Worm (Caenorhabditis elegans): ENCODE measurements around the gene F53B1.2.

The F53B1.2 gene

DNA sequence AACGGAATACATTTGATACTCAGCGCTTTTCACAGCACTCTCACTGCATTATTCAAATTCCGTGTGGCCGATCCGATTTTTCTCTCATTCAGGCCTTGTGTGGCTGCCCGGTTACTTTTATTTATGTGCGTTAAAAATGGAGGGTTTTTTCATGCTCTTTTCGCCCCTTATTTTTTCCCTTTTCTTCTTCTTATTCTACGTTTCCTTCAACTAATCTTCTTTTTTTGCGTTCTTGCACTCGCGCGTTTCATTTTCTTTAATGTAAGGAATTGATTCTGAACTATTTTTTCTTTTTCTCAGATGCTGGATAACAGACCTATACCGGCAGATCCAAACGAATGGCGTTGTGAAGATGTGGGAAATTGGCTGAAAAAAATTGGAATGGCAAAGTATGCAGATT, at the start of gene F53B1.2:
Gene F53B1.2 (plus strand): TSS at position 301 of the 400 bp plus-strand sequence.
- no peak for TF ChIP-seq unc-62 (GFP tag; optimal IDR thresholded peaks at IDR 0.05)

DNA sequence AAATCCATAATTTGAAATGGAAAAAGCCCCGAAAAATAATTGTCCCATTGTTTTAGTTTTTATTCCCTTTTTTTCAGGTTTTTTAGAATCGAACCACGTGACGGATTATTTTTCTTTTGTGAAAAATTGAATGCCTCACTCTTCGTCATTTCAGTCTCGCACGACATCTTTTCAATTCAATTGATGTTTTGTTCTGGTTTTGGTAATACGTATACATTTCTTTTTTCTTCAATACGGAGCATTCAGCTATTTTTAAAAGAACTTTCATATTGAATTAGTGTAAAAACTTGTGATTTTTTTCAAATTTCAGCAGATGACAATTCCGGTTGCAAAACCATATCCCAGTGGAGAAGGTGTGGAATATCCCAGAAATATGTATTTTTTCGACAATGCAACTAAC, 44.1 kb upstream of the F53B1.2 start, which contains the start of gene F49H12.7:
Gene F49H12.7 (plus strand): TSS at position 301 of the 400 bp plus-strand sequence.
- no peak for TF ChIP-seq unc-62 (GFP tag; optimal IDR thresholded peaks at IDR 0.05)

DNA sequence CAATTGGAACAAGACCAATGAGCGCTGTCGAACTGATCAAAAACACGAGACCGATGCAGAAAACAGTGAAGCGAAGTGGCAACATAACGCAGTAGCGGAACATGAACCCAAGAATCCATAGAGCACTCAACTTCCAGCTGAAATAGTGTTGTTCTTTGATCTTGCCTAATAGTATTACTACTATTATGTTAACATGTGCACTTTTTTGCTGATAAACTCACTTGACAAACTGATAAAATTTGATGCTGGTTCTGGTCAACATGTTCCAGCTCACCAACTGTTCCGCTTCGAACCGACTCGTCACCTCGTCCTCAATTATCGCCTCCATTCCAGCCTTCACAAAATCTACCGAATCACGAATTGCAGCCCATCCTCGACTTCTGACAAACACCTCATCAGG, 40.5 kb upstream of the F53B1.2 start:
- no peak for TF ChIP-seq unc-62 (GFP tag; optimal IDR thresholded peaks at IDR 0.05)

DNA sequence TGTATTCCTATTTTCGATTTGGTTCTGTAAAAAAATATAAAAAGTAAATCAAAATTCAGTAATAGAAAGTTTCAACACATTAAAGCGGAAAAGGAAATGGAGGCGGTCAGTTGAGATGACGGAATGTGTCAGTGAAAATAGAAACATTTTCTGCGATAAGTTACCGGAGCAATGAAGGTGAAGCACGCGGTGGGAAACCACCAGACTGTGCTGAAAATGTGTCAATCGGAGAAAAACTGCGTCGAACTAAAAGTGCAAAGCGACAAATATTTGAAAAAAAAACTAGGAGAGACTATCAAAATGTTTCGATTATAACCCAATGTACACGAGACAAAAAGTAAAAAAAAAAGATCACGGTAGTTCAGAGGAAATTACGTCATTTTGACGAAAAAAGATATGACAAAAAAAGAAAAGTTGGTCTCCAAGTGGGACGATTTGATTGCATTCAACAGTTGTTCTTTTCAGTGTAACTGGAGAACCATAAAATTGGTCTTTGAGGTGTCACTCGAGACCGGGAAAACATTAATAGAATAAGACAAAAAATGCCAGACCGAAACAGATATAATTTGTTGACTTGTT, 38.3 kb upstream of the F53B1.2 start, which contains the start of gene acl-4:
Gene acl-4 (minus strand): TSS at position 27 of the 579 bp plus-strand sequence.
- TF ChIP-seq unc-62 (GFP tag; optimal IDR thresholded peaks at IDR 0.05) = no peak

DNA sequence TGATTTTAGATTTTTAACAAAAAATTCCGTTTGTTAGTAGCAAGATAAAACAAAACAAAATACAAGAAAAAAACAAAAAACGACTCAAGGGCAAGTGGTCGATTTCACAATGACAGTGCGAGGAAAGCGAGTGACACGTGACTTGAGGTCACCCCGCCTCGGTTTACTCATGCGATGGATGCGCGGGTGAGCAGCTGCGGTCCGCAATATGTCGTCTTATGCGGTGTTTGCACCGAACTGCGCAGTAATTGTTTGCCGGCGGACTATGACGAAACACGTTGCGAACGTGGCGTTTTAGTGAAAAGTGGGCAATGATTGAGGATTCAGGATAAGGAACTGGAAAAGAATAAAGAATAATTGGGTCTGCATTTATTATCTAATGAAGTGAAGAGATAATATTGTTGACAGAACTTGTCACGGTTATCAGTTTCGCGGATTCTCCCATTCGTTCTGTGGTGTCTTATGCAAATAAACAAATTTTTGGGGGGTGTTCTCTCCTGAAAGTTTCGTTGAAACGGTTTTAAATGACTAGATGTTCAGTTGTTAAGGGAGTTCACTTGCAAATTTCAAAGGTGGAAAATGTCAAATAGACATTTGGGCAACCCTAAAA, 37.3 kb upstream of the F53B1.2 start:
- TF ChIP-seq unc-62 (GFP tag; optimal IDR thresholded peaks at IDR 0.05) = no peak

DNA sequence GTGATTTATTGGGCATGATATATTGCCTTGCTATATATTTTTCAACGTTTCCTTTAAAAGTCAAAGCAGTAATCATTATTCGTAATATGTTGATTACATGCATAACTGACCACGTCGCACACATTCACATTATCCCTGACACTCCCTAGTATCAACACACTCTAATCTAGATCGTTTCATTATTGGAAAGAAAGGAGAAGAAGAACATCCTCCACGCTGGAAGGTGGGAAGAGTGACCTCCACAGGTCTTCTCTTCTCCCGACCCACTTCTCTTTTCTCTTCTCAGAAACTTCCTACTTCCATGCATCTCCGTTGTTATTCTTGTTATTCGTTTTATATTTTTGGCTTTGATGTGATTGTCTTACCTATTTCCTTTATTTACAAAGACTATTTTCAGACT, 34.7 kb upstream of the F53B1.2 start, which contains the start of gene txdc-12.2:
Gene txdc-12.2 (plus strand): TSS at position 396 of the 400 bp plus-strand sequence.
- TF ChIP-seq unc-62 (GFP tag; optimal IDR thresholded peaks at IDR 0.05) = no peak

DNA sequence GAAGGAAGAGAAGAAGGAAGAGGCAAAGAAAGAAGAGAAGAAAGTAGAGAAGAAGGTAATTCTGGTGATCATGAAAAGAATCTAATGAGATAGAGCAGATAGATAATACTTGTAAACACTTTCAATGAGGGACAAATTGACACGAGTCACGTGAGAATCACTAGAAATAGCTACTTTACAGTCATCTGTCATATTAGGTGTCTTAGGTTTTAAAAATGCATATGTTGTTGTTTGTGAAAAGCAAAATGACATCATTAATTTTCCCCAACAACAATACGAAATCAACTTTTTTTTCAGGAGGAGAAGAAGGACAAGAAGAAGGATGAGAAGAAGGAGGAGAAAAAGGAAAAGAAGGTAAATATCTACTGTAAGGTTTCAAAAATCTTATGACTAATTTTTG, 33.6 kb upstream of the F53B1.2 start:
- no peak for TF ChIP-seq unc-62 (GFP tag; optimal IDR thresholded peaks at IDR 0.05)

DNA sequence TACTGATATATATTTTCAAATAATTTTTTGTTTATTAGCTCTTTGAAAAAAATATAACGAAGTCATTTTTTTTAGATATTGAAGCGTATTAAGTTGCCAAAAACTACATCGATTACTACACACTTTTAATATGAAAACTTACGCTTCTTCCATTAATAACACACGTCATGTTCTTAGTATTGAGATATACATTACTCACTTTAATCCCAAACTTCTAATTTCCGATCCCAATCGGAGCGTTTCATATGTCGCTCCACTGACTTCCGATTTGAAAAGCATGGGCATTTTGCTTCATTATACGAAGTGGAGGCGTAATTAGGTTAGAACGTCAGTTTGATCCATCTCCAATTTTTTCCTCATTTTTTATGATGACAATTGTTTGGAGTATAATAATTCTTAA, 30.0 kb upstream of the F53B1.2 start:
- no peak for TF ChIP-seq unc-62 (GFP tag; optimal IDR thresholded peaks at IDR 0.05)

DNA sequence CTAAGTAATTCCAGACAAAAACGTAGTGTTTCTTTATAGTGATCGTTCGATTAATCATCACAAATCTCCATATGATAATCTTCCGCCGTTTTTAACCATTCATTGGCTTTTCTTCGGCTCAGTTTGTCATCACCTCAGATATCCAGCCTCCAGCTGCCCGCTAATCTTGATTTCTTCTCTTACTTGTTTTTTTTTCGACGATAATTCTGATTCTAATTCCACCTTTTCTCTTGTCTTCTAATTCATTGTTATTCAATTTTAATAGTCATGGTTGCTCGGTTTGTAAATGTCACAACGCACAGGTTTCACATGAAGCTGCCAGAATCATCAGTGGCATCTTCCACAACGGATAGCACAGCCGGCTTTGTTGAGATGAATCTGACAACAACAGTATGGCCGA, 29.2 kb upstream of the F53B1.2 start, which contains the start of gene F49H12.4:
Gene F49H12.4 (plus strand): TSS at position 301 of the 400 bp plus-strand sequence.
- TF ChIP-seq unc-62 (GFP tag; optimal IDR thresholded peaks at IDR 0.05) = no peak

DNA sequence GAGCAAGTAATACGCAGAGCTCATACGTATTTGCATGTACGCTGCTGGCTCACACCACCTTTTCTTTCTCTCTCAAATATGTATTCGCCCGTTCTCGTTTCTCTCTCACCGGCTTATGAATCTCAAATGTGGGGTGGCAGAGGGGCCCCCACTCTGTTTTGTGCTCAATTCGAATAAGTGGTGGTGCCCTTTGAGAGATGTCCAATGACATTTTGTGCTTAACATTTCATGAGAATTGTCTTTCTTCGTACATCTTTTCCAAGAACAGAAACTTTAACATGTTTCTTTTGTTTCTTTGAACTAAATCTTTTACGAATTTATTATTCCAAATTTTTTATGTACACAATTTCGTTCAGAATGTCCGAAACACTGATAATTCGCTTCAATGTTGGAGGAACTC, 24.8 kb upstream of the F53B1.2 start, which contains the start of gene F49H12.3:
Gene F49H12.3 (plus strand): TSS at position 357 of the 400 bp plus-strand sequence.
- no peak for TF ChIP-seq unc-62 (GFP tag; optimal IDR thresholded peaks at IDR 0.05)

DNA sequence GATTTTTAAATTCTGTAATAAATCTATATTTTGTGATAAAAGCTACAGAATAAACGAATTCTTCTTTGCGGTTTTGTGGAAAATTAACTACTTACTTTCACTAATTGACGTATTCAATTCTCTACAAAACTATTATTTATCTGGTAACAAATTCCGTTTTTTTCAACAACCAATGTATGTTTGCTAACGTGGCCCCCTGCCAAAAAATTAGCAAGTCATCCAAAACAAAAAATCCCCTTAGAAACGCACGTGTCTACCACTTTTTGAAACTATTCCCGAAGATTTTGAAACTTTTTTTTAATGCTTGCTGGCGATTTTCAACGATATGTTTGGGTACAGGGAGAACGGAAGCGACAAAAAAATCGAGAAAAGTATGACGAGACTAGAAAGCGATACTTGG, 23.8 kb upstream of the F53B1.2 start, which contains the start of gene F49H12.2:
Gene F49H12.2 (plus strand): TSS at position 301 of the 400 bp plus-strand sequence.
- no peak for TF ChIP-seq unc-62 (GFP tag; optimal IDR thresholded peaks at IDR 0.05)

DNA sequence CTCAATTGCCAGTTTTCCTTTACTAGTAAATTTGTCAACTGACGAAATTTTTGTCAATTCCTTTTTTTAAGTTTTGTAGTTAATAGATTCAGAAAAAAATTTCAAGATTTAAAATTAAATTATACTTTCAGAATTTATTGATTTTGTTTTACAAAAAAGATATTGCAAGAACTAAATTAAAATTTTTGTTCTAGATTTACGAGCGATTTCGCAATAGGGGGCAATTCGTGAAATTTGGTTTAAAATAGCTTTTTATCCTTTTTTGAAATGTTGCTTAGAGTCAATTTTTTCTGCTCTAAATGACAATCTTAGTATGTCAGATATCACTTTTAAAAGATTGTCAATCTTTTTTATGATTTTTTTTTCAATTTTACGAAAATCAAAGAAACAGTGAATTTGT, 23.3 kb upstream of the F53B1.2 start:
- TF ChIP-seq unc-62 (GFP tag; optimal IDR thresholded peaks at IDR 0.05) = no peak

DNA sequence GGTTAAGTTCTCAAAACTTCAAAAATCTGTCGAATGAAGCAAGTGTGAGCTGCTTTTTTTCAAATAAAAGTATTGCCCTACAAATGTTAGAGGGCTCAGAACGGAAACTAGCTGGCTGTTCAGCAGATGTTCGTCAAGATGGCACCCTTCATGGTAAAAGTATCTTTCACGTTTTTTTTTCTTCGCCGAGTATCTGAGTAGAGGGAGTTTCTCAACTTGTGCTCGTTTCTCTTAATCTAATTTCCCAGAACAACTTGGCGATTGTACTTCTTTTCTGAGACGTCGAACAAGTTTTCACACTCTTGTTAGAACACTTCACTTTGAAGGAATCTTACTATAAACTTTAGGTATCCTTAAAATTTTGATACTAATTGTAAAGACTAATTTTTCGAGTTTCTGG, 21.1 kb upstream of the F53B1.2 start:
- TF ChIP-seq unc-62 (GFP tag; optimal IDR thresholded peaks at IDR 0.05) = no peak

DNA sequence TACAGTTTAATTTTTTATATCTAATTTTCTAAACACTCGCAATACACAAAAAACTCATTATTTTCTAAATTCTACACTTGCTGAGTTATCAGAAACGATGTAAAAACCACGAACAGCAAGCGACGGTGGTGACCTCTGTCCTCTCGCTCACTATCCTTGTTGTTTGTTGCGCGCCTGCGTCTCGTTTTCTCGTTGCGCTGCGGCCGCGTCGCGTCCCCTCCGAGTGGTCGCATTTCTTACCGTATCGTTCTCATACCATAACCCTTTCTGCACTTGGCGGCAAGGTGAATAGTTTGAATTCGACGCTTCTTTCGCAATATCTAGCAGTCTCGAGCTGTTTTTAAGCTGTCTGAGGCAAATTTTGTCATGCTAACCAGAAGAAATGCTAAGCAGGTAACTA, 19.3 kb upstream of the F53B1.2 start, which contains the start of gene lsy-2:
Gene lsy-2 (plus strand): TSS at position 271 of the 400 bp plus-strand sequence.
- TF ChIP-seq unc-62 (GFP tag; optimal IDR thresholded peaks at IDR 0.05) = no peak

DNA sequence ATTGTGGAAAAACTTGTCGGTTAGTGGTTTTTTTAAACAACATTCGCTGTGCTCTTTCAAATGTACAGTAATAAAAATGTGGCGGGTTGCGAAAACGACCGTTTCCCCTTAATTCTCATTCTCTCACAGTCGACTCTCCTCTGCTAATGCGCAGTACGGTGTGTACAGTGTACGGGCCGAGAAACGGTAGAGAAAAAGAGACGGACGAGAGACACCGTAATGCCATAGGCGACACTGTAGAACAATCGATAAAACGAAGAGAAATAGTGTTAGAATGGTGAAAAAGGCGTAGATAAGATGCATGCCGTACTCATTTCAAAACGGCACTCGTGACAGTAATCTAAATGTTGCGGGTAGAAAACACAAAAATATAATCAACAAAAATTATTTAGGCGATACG, 18.3 kb upstream of the F53B1.2 start:
- TF ChIP-seq unc-62 (GFP tag; optimal IDR thresholded peaks at IDR 0.05) = no peak

DNA sequence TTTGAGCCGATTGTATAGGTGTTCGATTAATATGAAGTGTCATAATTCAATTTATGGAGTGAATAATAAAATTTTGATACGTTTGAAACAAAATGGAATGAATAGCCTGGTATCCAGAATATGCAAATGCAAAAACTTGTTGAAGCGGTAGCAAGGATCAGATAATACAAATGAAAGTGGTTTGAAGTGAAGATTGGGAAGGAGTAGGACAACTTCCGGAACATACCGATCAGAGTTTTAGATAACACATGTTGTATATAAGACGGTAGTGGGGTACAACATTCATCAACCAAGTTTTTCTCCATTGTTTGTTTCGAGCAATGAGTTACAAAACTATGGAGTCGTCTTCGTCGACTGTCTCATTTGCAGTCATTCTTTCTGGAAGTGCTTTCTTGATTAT, 15.6 kb upstream of the F53B1.2 start, which contains the start of gene col-164:
Gene col-164 (plus strand): TSS at position 301 of the 400 bp plus-strand sequence.
- TF ChIP-seq unc-62 (GFP tag; optimal IDR thresholded peaks at IDR 0.05) = no peak

DNA sequence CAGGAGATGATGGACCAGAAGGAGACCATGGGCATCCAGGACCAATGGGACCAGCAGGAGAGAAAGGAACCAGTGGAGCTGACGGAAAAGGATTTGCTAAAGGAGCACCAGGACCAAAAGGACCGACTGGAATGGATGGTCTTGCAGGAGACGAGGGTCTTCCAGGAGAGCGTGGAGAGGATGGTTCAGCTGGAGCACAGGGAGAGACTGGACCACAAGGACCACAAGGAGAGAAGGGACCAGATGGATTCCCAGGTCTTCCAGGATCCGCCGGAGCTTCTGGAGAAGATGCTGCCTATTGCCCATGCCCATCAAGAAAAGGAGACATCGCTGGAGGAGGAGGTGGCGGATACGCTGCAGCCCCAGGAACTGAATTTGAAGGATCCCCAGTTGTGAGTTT, 14.7 kb upstream of the F53B1.2 start:
- TF ChIP-seq unc-62 (GFP tag; optimal IDR thresholded peaks at IDR 0.05) = no peak

Measured in whole organism, dauer.